Fruit fly (Drosophila melanogaster) whole organism: ENCODE data around the gene Cyp4ac1.

Experiments
- Dll ChIP-seq: fragments of >200 bp; optimal IDR thresholded peaks from 2 replicates; lab custom pipeline; 2017
- pan ChIP-seq: fragments of >200 bp; optimal IDR thresholded peaks from 2 replicates; lab custom pipeline; 2017
- usp ChIP-seq: fragments of >200 bp; optimal IDR thresholded peaks from 2 replicates; lab custom pipeline; 2017; ENCODE audit warnings: missing biosample characterization, missing genetic modification characterization, mixed read lengths

- TF ChIP-seq usp (GFP tag; lab: Kevin White, UChicago): no peak
- TF ChIP-seq pan (lab: Kevin White, UChicago): no peak
- TF ChIP-seq Dll: no peak
Observed at dm6 chr2L:5249766-5250165, 14.0 kb upstream of the Cyp4ac1 start.
